Worm (Caenorhabditis elegans): ENCODE results near the gene E02C12.8.

DNA sequence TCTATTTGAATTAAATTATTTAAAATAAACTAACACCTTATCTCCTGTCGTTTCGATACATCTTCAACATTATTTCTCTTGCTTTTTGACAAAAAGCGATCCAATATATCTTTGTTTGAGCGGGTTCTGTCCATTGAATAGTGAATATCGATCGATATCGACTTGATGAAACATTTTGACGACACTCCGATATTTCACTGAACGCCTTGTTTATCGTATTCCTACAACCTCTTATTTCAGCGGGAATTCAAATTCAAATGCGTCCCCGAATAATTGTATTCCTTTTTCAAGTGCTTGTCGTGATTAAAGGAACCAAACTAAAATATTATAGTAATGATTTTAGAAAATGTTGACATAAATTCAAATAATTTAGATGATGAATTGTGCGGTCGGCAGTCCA is 26.6 kb downstream of the E02C12.8 start, which contains the start of the genes K07B1.7 and try-5:
- TF ChIP-seq nhr-77 (tag; optimal IDR thresholded peaks at IDR 0.05), result no peak
- TF ChIP-seq pha-4 (tag; optimal IDR thresholded peaks at IDR 0.05), result peak; percentile 85
- TF ChIP-seq ama-1 (optimal IDR thresholded peaks at IDR 0.05), result no peak
- TF ChIP-seq elt-3 (tag; optimal IDR thresholded peaks at IDR 0.05), result no peak
- TF ChIP-seq daf-12 (tag; optimal IDR thresholded peaks at IDR 0.05), result no peak
- no peak for TF ChIP-seq fos-1 (tag; optimal IDR thresholded peaks at IDR 0.05)
- TF ChIP-seq aly-2 (tag; optimal IDR thresholded peaks at IDR 0.05), result no peak
